Worm (Caenorhabditis elegans): ENCODE results near the gene F46F5.14.

DNA sequence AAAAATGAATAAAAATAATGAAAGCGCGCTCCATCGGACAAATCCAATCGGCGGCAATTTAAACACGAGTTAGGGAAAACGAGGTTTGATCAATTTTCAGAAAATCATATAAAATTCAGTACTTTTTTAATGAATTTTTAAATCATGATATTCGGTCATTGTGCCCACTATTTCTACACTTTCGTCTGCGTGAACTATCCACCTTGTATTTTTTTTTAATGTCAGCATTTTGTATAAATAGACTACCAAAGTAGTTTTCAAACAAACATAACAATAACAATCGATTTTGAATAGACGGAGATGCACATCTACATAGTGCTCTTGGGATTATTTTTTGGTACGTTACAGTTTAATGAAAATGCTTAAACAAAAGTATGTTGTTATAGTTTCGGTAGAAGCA, 11.7 kb upstream of the F46F5.14 start, which contains the start of gene F46F5.15:
- TF ChIP-seq ztf-11 (tag; optimal IDR thresholded peaks at IDR 0.05): no peak
- TF ChIP-seq aly-2 (tag; optimal IDR thresholded peaks at IDR 0.05): no peak
- TF ChIP-seq ceh-82 (tag; optimal IDR thresholded peaks at IDR 0.05): no peak
- no peak for TF ChIP-seq nhr-21 (tag; optimal IDR thresholded peaks at IDR 0.05)
- no peak for TF ChIP-seq nhr-77 (tag; optimal IDR thresholded peaks at IDR 0.05)
- TF ChIP-seq sma-9 (GFP tag; optimal IDR thresholded peaks at IDR 0.05): no peak
- no peak for TF ChIP-seq sma-9 (tag; optimal IDR thresholded peaks at IDR 0.05)
- TF ChIP-seq zag-1 (tag; optimal IDR thresholded peaks at IDR 0.05): no peak
- no peak for TF ChIP-seq lsy-2 (tag; optimal IDR thresholded peaks at IDR 0.05)
- no peak for TF ChIP-seq nhr-129 (tag; optimal IDR thresholded peaks at IDR 0.05)

All from whole organism, L2 larva.